Worm (Caenorhabditis elegans) whole organism, L1 larva: Measurements from ENCODE around the gene F44B9.10.

ENCODE experiments used
- C04F5.9 ChIP-seq: sonication (generic microtip); optimal IDR thresholded peaks from 2 replicates; lab custom pipeline; 2016; ENCODE audit warnings: missing genetic modification characterization, missing compliant biosample characterization
- aha-1 ChIP-seq: fragments of 150-350 bp; optimal IDR thresholded peaks from 2 replicates; lab custom pipeline; 2014; ENCODE audit warnings: missing biosample characterization, missing genetic modification characterization
- alr-1 ChIP-seq: fragments of 200-800 bp; sonication (Bioruptor generic); optimal IDR thresholded peaks from 2 replicates; lab custom pipeline; 2018; ENCODE audit warnings: borderline replicate concordance, mild to moderate bottlenecking, missing genetic modification characterization, missing compliant biosample characterization
- aly-2 ChIP-seq: fragments of 150-350 bp; optimal IDR thresholded peaks from 2 replicates; lab custom pipeline; 2014; ENCODE audit warnings: missing biosample characterization, missing genetic modification characterization
- ceh-82 ChIP-seq, 3 experiments: fragments of 150-350 bp in 1 of 3; sonication (generic microtip) in 2 of 3; optimal IDR thresholded peaks; 2 replicates each; lab custom pipeline; 2014 to 2017; ENCODE audit warnings: missing biosample characterization in 3 of 3, missing genetic modification characterization in 3 of 3
- ceh-88 ChIP-seq: fragments of 200-800 bp; sonication (Bioruptor generic); IDR thresholded peaks from 2 replicates; pipeline ENCODE4 v1.3.6; 2022; ENCODE audit warnings: missing genetic modification characterization, missing compliant biosample characterization
- dsc-1 ChIP-seq: sonication (generic microtip); optimal IDR thresholded peaks from 2 replicates; lab custom pipeline; 2016; ENCODE audit warnings: mild to moderate bottlenecking, missing genetic modification characterization, missing compliant biosample characterization
- efl-1 ChIP-seq, 4 experiments: fragments of 150-350 bp; optimal IDR thresholded peaks in 3 of 4; peaks in 1 of 4; 1 replicate in 1 of 4; 2 replicates in 3 of 4; lab custom pipeline; 2014; ENCODE audit warnings: missing biosample characterization in 2 of 4, missing genetic modification characterization in 2 of 4, missing genetic modification reagents in 2 of 4
- efl-3 ChIP-seq: fragments of 200-800 bp; sonication (Bioruptor generic); optimal IDR thresholded peaks from 2 replicates; lab custom pipeline; 2018; ENCODE audit warnings: mild to moderate bottlenecking, missing genetic modification characterization, missing compliant biosample characterization
- egl-27 ChIP-seq, 2 experiments: fragments of 150-350 bp in 1 of 2; sonication (generic microtip); optimal IDR thresholded peaks; 3 replicates each; lab custom pipeline; 2017 to 2018; ENCODE audit warnings: missing biosample characterization in 2 of 2, missing genetic modification characterization in 2 of 2, missing genetic modification reagents in 2 of 2
- elt-3 ChIP-seq, 6 experiments: fragments of 150-350 bp in 1 of 6; sonication (generic microtip); optimal IDR thresholded peaks; 2 replicates each; lab custom pipeline; 2017 to 2018; ENCODE audit warnings: missing biosample characterization in 6 of 6, missing genetic modification characterization in 6 of 6, inconsistent platforms in 1 of 6
- ets-5 ChIP-seq: fragments of 200-800 bp; sonication (Bioruptor generic); IDR thresholded peaks from 2 replicates; pipeline ENCODE4 v1.3.6; 2022; ENCODE audit warnings: missing genetic modification characterization, missing compliant biosample characterization
- fkh-10 ChIP-seq: sonication (generic microtip); optimal IDR thresholded peaks from 2 replicates; lab custom pipeline; 2017; ENCODE audit warnings: missing biosample characterization, missing genetic modification reagents, missing genetic modification characterization
- fkh-4 ChIP-seq: sonication (generic microtip); optimal IDR thresholded peaks from 2 replicates; lab custom pipeline; 2016; ENCODE audit warnings: missing compliant biosample characterization, missing genetic modification characterization, borderline replicate concordance
- fkh-8 ChIP-seq: sonication (generic microtip); optimal IDR thresholded peaks from 2 replicates; lab custom pipeline; 2016; ENCODE audit warnings: mild to moderate bottlenecking, missing genetic modification characterization, missing compliant biosample characterization
- fos-1 ChIP-seq: fragments of 150-350 bp; optimal IDR thresholded peaks from 2 replicates; lab custom pipeline; 2014; ENCODE audit warnings: missing biosample characterization, missing genetic modification characterization
- grh-1 ChIP-seq: fragments of 200-800 bp; sonication (Bioruptor generic); IDR thresholded peaks from 2 replicates; pipeline ENCODE4 v1.3.6; 2022; ENCODE audit warnings: missing genetic modification reagents, missing genetic modification characterization, missing compliant biosample characterization
- hlh-17 ChIP-seq: fragments of 200-800 bp; sonication (Bioruptor generic); optimal IDR thresholded peaks from 2 replicates; lab custom pipeline; 2018; ENCODE audit warnings: missing genetic modification characterization, mild to moderate bottlenecking, missing compliant biosample characterization, moderate library complexity, borderline replicate concordance
- hlh-4 ChIP-seq: sonication (generic microtip); optimal IDR thresholded peaks from 2 replicates; lab custom pipeline; 2016; ENCODE audit warnings: mild to moderate bottlenecking, missing genetic modification characterization, missing compliant biosample characterization
- hpl-2 ChIP-seq: fragments of 150-350 bp; optimal IDR thresholded peaks from 2 replicates; lab custom pipeline; 2014; ENCODE audit warnings: missing biosample characterization, missing genetic modification reagents, missing genetic modification characterization
- isw-1 ChIP-seq: fragments of 200-800 bp; sonication (Bioruptor generic); IDR thresholded peaks from 2 replicates; pipeline ENCODE4 v1.3.6; 2022; ENCODE audit warnings: missing genetic modification characterization, missing compliant biosample characterization
- lin-13 ChIP-seq: fragments of 150-350 bp; optimal IDR thresholded peaks from 2 replicates; lab custom pipeline; 2014; ENCODE audit warnings: missing biosample characterization, missing genetic modification reagents, missing genetic modification characterization
- lin-14 ChIP-seq: fragments of 200-800 bp; sonication (Bioruptor generic); optimal IDR thresholded peaks from 2 replicates; lab custom pipeline; 2018; ENCODE audit warnings: mild to moderate bottlenecking, missing genetic modification characterization, moderate library complexity, missing compliant biosample characterization
- lin-15B ChIP-seq: fragments of 150-350 bp; sonication (generic microtip); optimal IDR thresholded peaks from 3 replicates; lab custom pipeline; 2014; ENCODE audit warnings: missing biosample characterization, missing genetic modification characterization
- lin-39 ChIP-seq: fragments of 150-350 bp; optimal IDR thresholded peaks from 2 replicates; lab custom pipeline; 2014; ENCODE audit warnings: missing biosample characterization, missing genetic modification reagents, missing genetic modification characterization
- mab-9 ChIP-seq: fragments of 200-800 bp; sonication (Bioruptor generic); IDR thresholded peaks from 2 replicates; pipeline ENCODE4 v1.3.6; 2022; ENCODE audit warnings: missing genetic modification reagents, missing genetic modification characterization, missing compliant biosample characterization
- nhr-11 ChIP-seq: fragments of 150-350 bp; optimal IDR thresholded peaks from 2 replicates; lab custom pipeline; 2014; ENCODE audit warnings: missing biosample characterization, missing genetic modification characterization
- nhr-237 ChIP-seq: fragments of 150-350 bp; optimal IDR thresholded peaks from 2 replicates; lab custom pipeline; 2014; ENCODE audit warnings: missing biosample characterization, missing genetic modification characterization
- pag-3 ChIP-seq: sonication (generic microtip); optimal IDR thresholded peaks from 2 replicates; lab custom pipeline; 2017; ENCODE audit warnings: missing genetic modification characterization, mild to moderate bottlenecking, missing compliant biosample characterization, antibody characterized with exemption, borderline replicate concordance; ENCODE audit not compliant: insufficient read depth
- pax-3 ChIP-seq: fragments of 200-800 bp; sonication (Bioruptor generic); optimal IDR thresholded peaks from 2 replicates; lab custom pipeline; 2018; ENCODE audit warnings: mild to moderate bottlenecking, missing genetic modification characterization, moderate library complexity, missing compliant biosample characterization
- sox-4 ChIP-seq: sonication (generic microtip); optimal IDR thresholded peaks from 2 replicates; lab custom pipeline; 2016; ENCODE audit warnings: missing genetic modification characterization, missing compliant biosample characterization
- swsn-7 ChIP-seq: sonication (generic microtip); optimal IDR thresholded peaks from 2 replicates; lab custom pipeline; 2016; ENCODE audit warnings: missing genetic modification characterization, missing compliant biosample characterization
- tlp-1 ChIP-seq: fragments of 150-350 bp; optimal IDR thresholded peaks from 2 replicates; lab custom pipeline; 2014; ENCODE audit warnings: missing biosample characterization, missing genetic modification characterization
- xbp-1 ChIP-seq: sonication (generic microtip); optimal IDR thresholded peaks from 2 replicates; lab custom pipeline; 2016; ENCODE audit warnings: missing genetic modification characterization, missing compliant biosample characterization
- zag-1 ChIP-seq: fragments of 150-350 bp; optimal IDR thresholded peaks from 2 replicates; lab custom pipeline; 2014; ENCODE audit warnings: missing biosample characterization, missing genetic modification characterization
- zip-4 ChIP-seq: fragments of 200-800 bp; sonication (Bioruptor generic); optimal IDR thresholded peaks from 2 replicates; lab custom pipeline; 2018; ENCODE audit warnings: mild to moderate bottlenecking, missing genetic modification characterization, moderate library complexity, missing compliant biosample characterization
- ztf-11 ChIP-seq, 2 experiments: sonication (generic microtip); optimal IDR thresholded peaks; 2 replicates each; lab custom pipeline; 2016 to 2017; ENCODE audit warnings: missing genetic modification characterization in 2 of 2, missing biosample characterization in 1 of 2, missing compliant biosample characterization in 1 of 2

F44B9.10 gene

DNA sequence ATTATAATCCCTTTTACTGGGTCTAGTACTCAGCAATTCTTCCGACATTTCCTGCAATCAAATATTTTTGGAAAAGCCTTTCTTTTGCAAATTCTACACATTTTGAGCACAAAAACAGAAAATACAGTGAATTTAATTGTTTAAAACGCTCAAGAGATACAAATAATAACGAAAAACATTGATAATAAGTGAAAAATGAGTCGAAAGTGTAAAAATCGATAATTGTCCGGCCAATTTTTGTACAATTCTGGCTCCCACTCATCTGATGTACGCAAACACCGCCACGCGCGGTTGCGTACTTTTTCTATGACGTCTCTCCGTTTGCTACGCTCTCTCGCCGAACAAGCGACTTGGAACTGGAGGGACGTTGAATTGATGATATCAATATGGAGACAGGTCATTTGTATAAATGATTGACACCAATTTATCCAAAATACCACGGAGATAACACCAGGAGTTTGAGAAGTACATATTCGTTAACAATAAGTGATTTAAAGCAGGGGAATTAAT, 12.6 kb downstream of the F44B9.10 start, which contains the start of gene lin-36 (continued):
- TF ChIP-seq ceh-88 (GFP tag; lab: Robert Waterston, UW), result peak; percentile 19; the same call in 1 of the 2 replicates
- TF ChIP-seq fos-1 (tag; lab: Kevin White, UChicago), result peak; percentile 71
- TF ChIP-seq isw-1 (GFP tag; lab: Robert Waterston, UW), result peak; percentile 74
- TF ChIP-seq fkh-4 (tag; lab: Kevin White, UChicago), result no peak
- no peak for TF ChIP-seq hlh-4 (tag; lab: Kevin White, UChicago)
- no peak for TF ChIP-seq tlp-1 (tag; lab: Kevin White, UChicago)

DNA sequence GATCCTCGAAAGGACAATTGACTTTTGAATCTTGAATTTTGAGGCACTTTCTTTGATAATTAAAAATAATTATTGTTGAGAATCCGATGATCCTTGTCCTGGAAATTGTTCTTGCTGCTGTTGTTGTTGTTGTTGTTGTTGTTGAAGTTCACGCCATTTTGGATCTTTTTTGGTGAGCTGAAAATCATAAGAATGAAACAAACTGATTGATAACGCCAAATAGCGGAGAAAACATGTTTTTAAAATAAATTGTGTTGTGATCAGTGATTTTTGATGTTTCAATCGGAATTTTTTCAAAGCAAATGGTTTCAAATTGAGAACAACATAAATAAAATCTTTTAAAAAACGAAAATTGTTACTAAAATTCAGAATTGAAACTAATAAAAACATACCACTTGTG, 16.4 kb downstream of the F44B9.10 start:
- TF ChIP-seq grh-1 (GFP tag; lab: Robert Waterston, UW), result no peak
- no peak for TF ChIP-seq hlh-4 (tag; lab: Kevin White, UChicago)
- TF ChIP-seq pax-3, result no peak
- TF ChIP-seq nhr-237, result no peak
- no peak for TF ChIP-seq efl-1 (optimal IDR thresholded peaks at IDR 0.05; lab: Kevin White, UChicago)
- no peak for TF ChIP-seq efl-1 (GFP tag; optimal IDR thresholded peaks at IDR 0.05 in 1 of 2; lab: Kevin White, UChicago)
- TF ChIP-seq zip-4 (GFP tag; lab: Kevin White, UChicago), result no peak
- TF ChIP-seq ztf-11 (tag; optimal IDR thresholded peaks at IDR 0.05; lab: Kevin White, UChicago), result no peak
- no peak for TF ChIP-seq fkh-8 (tag; lab: Kevin White, UChicago)
- no peak for TF ChIP-seq lin-13 (GFP tag; lab: Kevin White, UChicago)
- no peak for TF ChIP-seq lin-15B
- no peak for TF ChIP-seq aha-1 (tag; lab: Kevin White, UChicago)
- no peak for TF ChIP-seq elt-3 (tag; optimal IDR thresholded peaks at IDR 0.05; lab: Kevin White, UChicago)
- TF ChIP-seq xbp-1 (tag; lab: Kevin White, UChicago), result no peak
- TF ChIP-seq efl-3 (GFP tag; lab: Kevin White, UChicago), result no peak
- no peak for TF ChIP-seq fkh-10
- no peak for TF ChIP-seq mab-9
- TF ChIP-seq, all 84 proteins: peak for 0

DNA sequence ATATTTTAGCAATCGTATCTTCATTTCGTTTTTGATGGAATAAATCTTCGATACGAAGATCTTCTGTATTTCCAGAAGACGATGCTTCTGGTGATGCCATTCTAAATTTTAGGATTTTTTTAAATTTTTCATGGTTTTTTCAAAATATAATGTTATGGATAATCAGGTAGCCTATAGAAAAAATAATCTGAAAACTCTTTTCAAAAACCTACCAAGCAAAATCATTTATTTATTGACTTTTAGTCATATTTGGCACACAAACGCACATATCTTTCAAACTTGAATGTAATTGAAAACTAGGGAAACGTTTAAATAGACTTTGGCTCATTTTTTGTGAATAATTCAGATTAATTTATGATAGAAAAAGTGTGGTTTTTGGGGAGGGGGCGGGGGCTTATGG, 17.0 kb downstream of the F44B9.10 start, which contains the start of gene F44B9.5:
F44B9.5 (minus strand) TSS at position 101 of the 400 bp plus-strand sequence.
- TF ChIP-seq xbp-1 (tag; lab: Kevin White, UChicago) (no peak), swsn-7 (tag; lab: Kevin White, UChicago) (no peak), pag-3 (tag; lab: Kevin White, UChicago) (no peak), ets-5 (no peak), fkh-10 (no peak), sox-4 (tag; lab: Kevin White, UChicago) (no peak), alr-1 (tag; lab: Kevin White, UChicago) (no peak), lin-39 (no peak), lin-14 (GFP tag; lab: Kevin White, UChicago) (no peak), ceh-82 (tag; optimal IDR thresholded peaks at IDR 0.05; lab: Kevin White, UChicago) (no peak), hpl-2 (GFP tag; lab: Kevin White, UChicago) (no peak), elt-3 (tag; optimal IDR thresholded peaks at IDR 0.05; lab: Kevin White, UChicago) (no peak), aly-2 (tag; lab: Kevin White, UChicago) (no peak), dsc-1 (tag; lab: Kevin White, UChicago) (no peak), zag-1 (no peak), egl-27 (tag; optimal IDR thresholded peaks at IDR 0.05; lab: Kevin White, UChicago) (no peak), hlh-17 (GFP tag; lab: Kevin White, UChicago) (no peak), hlh-4 (tag; lab: Kevin White, UChicago) (no peak), C04F5.9 (tag; lab: Kevin White, UChicago) (no peak), nhr-11 (no peak)
